Worm (Caenorhabditis elegans) whole organism, mixed stage, embryonic: ENCODE measurements around the gene acd-3.

Experiments
- blmp-1 ChIP-seq: fragments of 150-350 bp; optimal IDR thresholded peaks from 2 replicates; lab custom pipeline; 2014; ENCODE audit warnings: missing biosample characterization, missing genetic modification characterization
- elt-3 ChIP-seq: fragments of 150-350 bp; optimal IDR thresholded peaks from 2 replicates; lab custom pipeline; 2014; ENCODE audit warnings: missing biosample characterization, missing genetic modification characterization
- flh-1 ChIP-seq: fragments of 200-800 bp; sonication (Bioruptor generic); optimal IDR thresholded peaks from 2 replicates; lab custom pipeline; 2018; ENCODE audit warnings: mild to moderate bottlenecking, missing genetic modification characterization, moderate library complexity, missing compliant biosample characterization
- hlh-1 ChIP-seq: fragments of 150-350 bp; optimal IDR thresholded peaks from 2 replicates; lab custom pipeline; 2014; ENCODE audit warnings: missing biosample characterization, missing genetic modification reagents, missing genetic modification characterization
- nhr-237 ChIP-seq: fragments of 150-350 bp; optimal IDR thresholded peaks from 2 replicates; lab custom pipeline; 2014; ENCODE audit warnings: missing biosample characterization, missing genetic modification characterization
- nhr-28 ChIP-seq: fragments of 150-350 bp; optimal IDR thresholded peaks from 2 replicates; lab custom pipeline; 2014; ENCODE audit warnings: missing biosample characterization, missing genetic modification characterization
- pha-4 ChIP-seq: fragments of 150-350 bp; optimal IDR thresholded peaks from 2 replicates; lab custom pipeline; 2018; ENCODE audit warnings: missing biosample characterization, missing genetic modification reagents, missing genetic modification characterization
- sem-2 ChIP-seq: fragments of 200-800 bp; sonication (Bioruptor generic); optimal IDR thresholded peaks from 2 replicates; lab custom pipeline; 2018; ENCODE audit warnings: mild to moderate bottlenecking, missing genetic modification characterization, missing compliant biosample characterization
- ztf-11 ChIP-seq: fragments of 150-350 bp; optimal IDR thresholded peaks from 2 replicates; lab custom pipeline; 2014; ENCODE audit warnings: missing biosample characterization, missing genetic modification characterization

- TF ChIP-seq blmp-1: no peak
- no peak for TF ChIP-seq hlh-1 (tag; lab: Kevin White, UChicago)
- no peak for TF ChIP-seq ztf-11 (tag; lab: Kevin White, UChicago)
- no peak for TF ChIP-seq nhr-28
- no peak for TF ChIP-seq pha-4 (tag; lab: Kevin White, UChicago)
- TF ChIP-seq nhr-237 (tag; lab: Kevin White, UChicago): no peak
- no peak for TF ChIP-seq sem-2 (GFP tag; lab: Kevin White, UChicago)
- no peak for TF ChIP-seq flh-1 (GFP tag; lab: Kevin White, UChicago)
- TF ChIP-seq elt-3 (tag; lab: Kevin White, UChicago): no peak
Measured at ce11 chrX:14812061-14812460, 37.0 kb upstream of the acd-3 start, which contains the start of gene T04C10.3.
